Fruit fly (Drosophila melanogaster): ENCODE data around the gene CG33700.

- TF ChIP-seq rn (GFP tag; IDR thresholded peaks at IDR 0.05) (no peak), CG10348 (GFP tag; IDR thresholded peaks at IDR 0.05) (no peak), CG8159 (tag; optimal IDR thresholded peaks at IDR 0.05) (no peak), CG12605 (GFP tag; IDR thresholded peaks at IDR 0.05) (no peak), D1 (tag; optimal IDR thresholded peaks at IDR 0.05) (no peak), fd96Ca (GFP tag; IDR thresholded peaks at IDR 0.05) (no peak), Pif1A (GFP tag; optimal IDR thresholded peaks at IDR 0.05) (no peak), Pif1B (GFP tag; optimal IDR thresholded peaks at IDR 0.05) (no peak), CG14655 (GFP tag; optimal IDR thresholded peaks at IDR 0.05) (no peak)
These were observed 36.2 kb downstream of the CG33700 start, which contains the start of gene CG32036 for dm6 chr3L:9489133-9489532.

All from whole organism, pupa.